Worm (Caenorhabditis elegans) whole organism, late embryonic: ENCODE measurements around the gene ucr-2.3.
A peak's percentile ranks its signal among the peaks of the same experiment; 100 is the strongest.

Experiments used
- ama-1 ChIP-seq: fragments of 150-350 bp; optimal IDR thresholded peaks from 2 replicates; lab custom pipeline; 2014
- ceh-22 ChIP-seq: sonication (generic microtip); optimal IDR thresholded peaks from 2 replicates; lab custom pipeline; 2017; ENCODE audit warnings: missing biosample characterization, missing genetic modification characterization
- ceh-30 ChIP-seq: fragments of 150-350 bp; optimal IDR thresholded peaks from 2 replicates; lab custom pipeline; 2014; ENCODE audit warnings: missing biosample characterization, missing genetic modification characterization
- ceh-9 ChIP-seq: sonication (generic microtip); optimal IDR thresholded peaks from 2 replicates; lab custom pipeline; 2016; ENCODE audit warnings: mild to moderate bottlenecking, missing genetic modification characterization, inconsistent platforms, missing compliant biosample characterization
- hlh-15 ChIP-seq: sonication (generic microtip); optimal IDR thresholded peaks from 2 replicates; lab custom pipeline; 2016; ENCODE audit warnings: missing genetic modification characterization, missing compliant biosample characterization
- hlh-30 ChIP-seq: sonication (generic microtip); optimal IDR thresholded peaks from 2 replicates; lab custom pipeline; 2017; ENCODE audit warnings: antibody characterized with exemption, missing genetic modification characterization, missing compliant biosample characterization; ENCODE audit not compliant: insufficient read depth
- mec-3 ChIP-seq: sonication (generic microtip); optimal IDR thresholded peaks from 2 replicates; lab custom pipeline; 2016; ENCODE audit warnings: borderline replicate concordance, missing genetic modification characterization, missing compliant biosample characterization
- pha-2 ChIP-seq: sonication (generic microtip); optimal IDR thresholded peaks from 2 replicates; lab custom pipeline; 2017; ENCODE audit warnings: mild to moderate bottlenecking, missing genetic modification characterization, missing compliant biosample characterization
- unc-55 ChIP-seq: sonication (generic microtip); optimal IDR thresholded peaks from 2 replicates; lab custom pipeline; 2017; ENCODE audit warnings: missing biosample characterization, missing genetic modification reagents, missing genetic modification characterization
- unc-86 ChIP-seq: sonication (generic microtip); optimal IDR thresholded peaks from 2 replicates; lab custom pipeline; 2016; ENCODE audit warnings: missing genetic modification characterization, missing compliant biosample characterization

- TF ChIP-seq ama-1 (lab: Kevin White, UChicago) (no peak), ceh-9 (tag; lab: Kevin White, UChicago) (no peak), hlh-30 (tag; lab: Kevin White, UChicago) (peak; percentile 73), hlh-15 (tag; lab: Kevin White, UChicago) (no peak), unc-55 (peak; percentile 55), ceh-30 (peak; percentile 22), unc-86 (peak; percentile 13), mec-3 (no peak), pha-2 (tag; lab: Kevin White, UChicago) (no peak), ceh-22 (tag; lab: Kevin White, UChicago) (no peak)
These were observed 8.2 kb downstream of the ucr-2.3 start for ce11 chrIII:887874-888299.
